Worm (Caenorhabditis elegans) whole organism, L1 larva: Measurements from ENCODE around the gene ssq-3.

ENCODE experiments used
- C04F5.9 ChIP-seq: sonication (generic microtip); optimal IDR thresholded peaks from 2 replicates; lab custom pipeline; 2016; ENCODE audit warnings: missing genetic modification characterization, missing compliant biosample characterization
- Y116A8C.19 ChIP-seq: sonication (generic microtip); optimal IDR thresholded peaks from 2 replicates; lab custom pipeline; 2016; ENCODE audit warnings: missing compliant biosample characterization, missing genetic modification characterization, borderline replicate concordance
- ceh-90 ChIP-seq: sonication (generic microtip); optimal IDR thresholded peaks from 2 replicates; lab custom pipeline; 2016; ENCODE audit warnings: missing genetic modification characterization, missing compliant biosample characterization
- lsy-2 ChIP-seq, 2 experiments: fragments of 150-350 bp; optimal IDR thresholded peaks; 2 replicates each; lab custom pipeline; 2014; ENCODE audit warnings: missing biosample characterization in 2 of 2, missing genetic modification characterization in 2 of 2
- nhr-237 ChIP-seq: fragments of 150-350 bp; optimal IDR thresholded peaks from 2 replicates; lab custom pipeline; 2014; ENCODE audit warnings: missing biosample characterization, missing genetic modification characterization
- pqm-1 ChIP-seq: sonication (generic microtip); optimal IDR thresholded peaks from 3 replicates; lab custom pipeline; 2017; ENCODE audit warnings: missing biosample characterization, missing genetic modification characterization
- skn-1 ChIP-seq: fragments of 150-350 bp; optimal IDR thresholded peaks from 2 replicates; lab custom pipeline; 2014; ENCODE audit warnings: missing biosample characterization, missing genetic modification characterization
- sptf-1 ChIP-seq: fragments of 150-350 bp; optimal IDR thresholded peaks from 2 replicates; lab custom pipeline; 2014; ENCODE audit warnings: missing biosample characterization, missing genetic modification characterization
- unc-62 ChIP-seq: fragments of 150-350 bp; optimal IDR thresholded peaks from 2 replicates; lab custom pipeline; 2014; ENCODE audit warnings: missing biosample characterization, missing genetic modification reagents, missing genetic modification characterization
- unc-86 ChIP-seq: sonication (generic microtip); optimal IDR thresholded peaks from 2 replicates; lab custom pipeline; 2016; ENCODE audit warnings: missing genetic modification characterization, missing compliant biosample characterization
- zag-1 ChIP-seq: fragments of 150-350 bp; optimal IDR thresholded peaks from 2 replicates; lab custom pipeline; 2014; ENCODE audit warnings: missing biosample characterization, missing genetic modification characterization

ce11 chrIV:7107893-7108292 lies 3.5 kb upstream of the ssq-3 start, which contains the start of gene ZC477.2:
- TF ChIP-seq Y116A8C.19 (tag; lab: Kevin White, UChicago) (no peak), C04F5.9 (no peak), ceh-90 (tag; lab: Kevin White, UChicago) (no peak), zag-1 (no peak), sptf-1 (tag; lab: Kevin White, UChicago) (no peak), pqm-1 (tag; lab: Kevin White, UChicago) (no peak), nhr-237 (no peak), unc-86 (tag; lab: Kevin White, UChicago) (no peak), unc-62 (no peak), skn-1 (no peak), lsy-2 (tag; optimal IDR thresholded peaks at IDR 0.05; lab: Kevin White, UChicago) (no peak)
